Fruit fly (Drosophila melanogaster) whole organism, embryonic: Measurements from ENCODE around the gene GluProRS.
A peak's percentile ranks its signal among the peaks of the same experiment; 100 is the strongest.

ENCODE experiments used
- Adf1 ChIP-seq: fragments of 200-800 bp; sonication (Bioruptor generic); IDR thresholded peaks from 2 replicates; pipeline ENCODE4 v1.3.6; 2022; ENCODE audit warnings: missing biosample characterization, missing genetic modification characterization
- CG10267 ChIP-seq: fragments of 200-800 bp; sonication (Bioruptor generic); optimal IDR thresholded peaks from 2 replicates; lab custom pipeline; 2018; ENCODE audit warnings: missing biosample characterization, mild to moderate bottlenecking, missing genetic modification characterization, moderate library complexity
- CG11085 ChIP-seq: fragments of 200-800 bp; sonication (Bioruptor generic); IDR thresholded peaks from 2 replicates; pipeline ENCODE4 v1.3.6; 2022; ENCODE audit warnings: missing biosample characterization, missing genetic modification characterization
- CG12942 ChIP-seq: fragments of 200-800 bp; sonication (Bioruptor generic); optimal IDR thresholded peaks from 3 replicates; lab custom pipeline; 2016; ENCODE audit warnings: missing biosample characterization, missing genetic modification characterization
- CG16779 ChIP-seq: fragments of 200-800 bp; sonication (Bioruptor generic); IDR thresholded peaks from 2 replicates; pipeline ENCODE4 v1.3.6; 2022; ENCODE audit warnings: missing biosample characterization, missing genetic modification characterization
- CG16815 ChIP-seq: fragments of 200-800 bp; sonication (Bioruptor generic); optimal IDR thresholded peaks from 3 replicates; lab custom pipeline; 2017; ENCODE audit warnings: missing biosample characterization, mild to moderate bottlenecking, missing genetic modification characterization
- CG17385 ChIP-seq: fragments of 200-800 bp; sonication (Bioruptor generic); optimal IDR thresholded peaks from 3 replicates; lab custom pipeline; 2018; ENCODE audit warnings: missing biosample characterization, mild to moderate bottlenecking, missing genetic modification characterization
- CG2199 ChIP-seq: fragments of 200-800 bp; sonication (Bioruptor generic); IDR thresholded peaks from 3 replicates; pipeline ENCODE4 v1.3.6; 2022; ENCODE audit warnings: missing biosample characterization, missing genetic modification characterization
- CG5953 ChIP-seq: fragments of 200-800 bp; sonication (Bioruptor generic); IDR thresholded peaks from 2 replicates; pipeline ENCODE4 v1.3.6; 2022; ENCODE audit warnings: missing biosample characterization, missing genetic modification characterization
- CG6254 ChIP-seq: fragments of 200-800 bp; sonication (Bioruptor generic); optimal IDR thresholded peaks from 3 replicates; lab custom pipeline; 2017; ENCODE audit warnings: mild to moderate bottlenecking, missing biosample characterization, missing genetic modification reagents, missing genetic modification characterization
- CG7839 ChIP-seq: fragments of 200-800 bp; sonication (Bioruptor generic); optimal IDR thresholded peaks from 3 replicates; lab custom pipeline; 2018; ENCODE audit warnings: missing biosample characterization, mild to moderate bottlenecking, missing genetic modification characterization, moderate library complexity
- CG9876 ChIP-seq: fragments of 200-800 bp; sonication (Bioruptor generic); optimal IDR thresholded peaks from 2 replicates; lab custom pipeline; 2016; ENCODE audit warnings: missing biosample characterization, missing genetic modification characterization
- D19A ChIP-seq: fragments of 200-800 bp; optimal IDR thresholded peaks from 3 replicates; lab custom pipeline; 2019; ENCODE audit warnings: missing biosample characterization, mild to moderate bottlenecking, missing genetic modification characterization, moderate library complexity
- HHEX ChIP-seq: fragments of 200-800 bp; sonication (Bioruptor generic); optimal IDR thresholded peaks from 3 replicates; lab custom pipeline; 2017; ENCODE audit warnings: missing biosample characterization, mild to moderate bottlenecking, missing genetic modification characterization, missing genetic modification reagents
- NC2α ChIP-seq: fragments of 200-800 bp; sonication (Bioruptor generic); optimal IDR thresholded peaks from 2 replicates; lab custom pipeline; 2016; ENCODE audit warnings: missing biosample characterization, missing genetic modification characterization
- Nf-YB ChIP-seq: fragments of 200-800 bp; sonication (Bioruptor generic); optimal IDR thresholded peaks from 3 replicates; lab custom pipeline; 2019; ENCODE audit warnings: missing biosample characterization, mild to moderate bottlenecking, missing genetic modification characterization, moderate library complexity
- Side ChIP-seq: fragments of 200-800 bp; sonication (Bioruptor generic); optimal IDR thresholded peaks from 2 replicates; lab custom pipeline; 2016; ENCODE audit warnings: missing biosample characterization, missing genetic modification characterization
- Taf1 ChIP-seq: fragments of 200-800 bp; sonication (Bioruptor generic); IDR thresholded peaks from 2 replicates; pipeline ENCODE4 v1.3.6; 2022; ENCODE audit warnings: missing biosample characterization, missing genetic modification characterization
- Trl ChIP-seq, 3 experiments: fragments of >200 bp in 2 of 3; fragments of 200-800 bp in 1 of 3; sonication (Bioruptor generic) in 1 of 3; optimal IDR thresholded peaks; 2 replicates in 1 of 3; 3 replicates in 2 of 3; lab custom pipeline; 2016 to 2017; ENCODE audit warnings: missing biosample characterization in 1 of 3, missing genetic modification characterization in 1 of 3
- YL-1 ChIP-seq: fragments of 200-800 bp; sonication (Bioruptor generic); optimal IDR thresholded peaks from 3 replicates; lab custom pipeline; 2017; ENCODE audit warnings: missing biosample characterization, mild to moderate bottlenecking, missing genetic modification characterization
- bbx ChIP-seq: fragments of 200-800 bp; sonication (Bioruptor generic); IDR thresholded peaks from 2 replicates; pipeline ENCODE4 v1.3.6; 2022; ENCODE audit warnings: missing biosample characterization, missing genetic modification characterization; ENCODE audit not compliant: partially characterized antibody
- dimm ChIP-seq: fragments of 200-800 bp; sonication (Bioruptor generic); IDR thresholded peaks from 2 replicates; pipeline ENCODE4 v1.3.6; 2022; ENCODE audit warnings: missing biosample characterization, missing genetic modification characterization
- dpn ChIP-seq, 2 experiments: fragments of 200-800 bp; sonication (Bioruptor generic); optimal IDR thresholded peaks; 3 replicates each; lab custom pipeline; 2016; ENCODE audit warnings: missing biosample characterization in 2 of 2, missing genetic modification characterization in 2 of 2
- eve ChIP-seq, 2 experiments: fragments of >200 bp; optimal IDR thresholded peaks; 2 replicates each; lab custom pipeline; 2017; ENCODE audit warnings: missing biosample characterization in 2 of 2, missing genetic modification characterization in 2 of 2
- gfzf ChIP-seq: fragments of 200-800 bp; sonication (Bioruptor generic); optimal IDR thresholded peaks from 2 replicates; lab custom pipeline; 2016; ENCODE audit warnings: missing biosample characterization, mild to moderate bottlenecking, missing genetic modification characterization, moderate library complexity
- gsb ChIP-seq: fragments of 200-800 bp; sonication (Bioruptor generic); IDR thresholded peaks from 2 replicates; pipeline ENCODE4 v1.3.6; 2022; ENCODE audit warnings: missing biosample characterization, missing genetic modification characterization
- gt ChIP-seq: fragments of 200-800 bp; sonication (Bioruptor generic); IDR thresholded peaks from 2 replicates; pipeline ENCODE4 v1.3.6; 2022; ENCODE audit warnings: missing biosample characterization, missing genetic modification characterization
- kay ChIP-seq: fragments of 200-800 bp; sonication (Bioruptor generic); optimal IDR thresholded peaks from 2 replicates; lab custom pipeline; 2016; ENCODE audit warnings: missing biosample characterization, missing genetic modification characterization
- otp ChIP-seq: fragments of 200-800 bp; sonication (Bioruptor generic); IDR thresholded peaks from 3 replicates; pipeline ENCODE4, ENCODE4 v1.3.6; 2022; ENCODE audit warnings: missing biosample characterization, missing genetic modification characterization
- pan ChIP-seq, 4 experiments: fragments of >200 bp in 3 of 4; fragments of 200-800 bp in 1 of 4; sonication (Bioruptor generic) in 1 of 4; optimal IDR thresholded peaks in 3 of 4; IDR thresholded peaks in 1 of 4; 2 replicates each; pipeline versions ENCODE4 v1.3.6 to Lab custom; 2017 to 2022; ENCODE audit warnings: missing biosample characterization in 2 of 4, missing genetic modification characterization in 2 of 4, mixed read lengths in 1 of 4
- rib ChIP-seq: fragments of 200-800 bp; sonication (Bioruptor generic); IDR thresholded peaks from 2 replicates; pipeline ENCODE4 v1.3.6; 2022; ENCODE audit warnings: missing biosample characterization, missing genetic modification characterization
- row ChIP-seq: fragments of 200-800 bp; sonication (Bioruptor generic); IDR thresholded peaks from 3 replicates; pipeline ENCODE4 v1.3.6; 2022; ENCODE audit warnings: missing biosample characterization, missing genetic modification characterization
- sens ChIP-seq: fragments of 200-800 bp; sonication (Bioruptor generic); peaks from one replicate; lab custom pipeline; 2016; ENCODE audit warnings: missing biosample characterization, missing genetic modification characterization
- slbo ChIP-seq: fragments of 200-800 bp; sonication (Bioruptor generic); IDR thresholded peaks from 2 replicates; pipeline ENCODE4 v1.3.6; 2022; ENCODE audit warnings: missing biosample characterization, missing genetic modification characterization
- sna ChIP-seq: fragments of 200-800 bp; sonication (Bioruptor generic); IDR thresholded peaks from 2 replicates; pipeline ENCODE4 v1.3.6; 2022; ENCODE audit warnings: missing biosample characterization, missing genetic modification characterization; ENCODE audit not compliant: partially characterized antibody
- stwl ChIP-seq: fragments of 200-800 bp; sonication (Bioruptor generic); optimal IDR thresholded peaks from 3 replicates; lab custom pipeline; 2018; ENCODE audit warnings: missing biosample characterization, mild to moderate bottlenecking, missing genetic modification characterization, moderate library complexity
- sug ChIP-seq: fragments of 200-800 bp; optimal IDR thresholded peaks from 2 replicates; lab custom pipeline; 2019; ENCODE audit warnings: missing biosample characterization, mild to moderate bottlenecking, missing genetic modification characterization, moderate library complexity
- toy ChIP-seq: fragments of 200-800 bp; sonication (Bioruptor generic); IDR thresholded peaks from 2 replicates; pipeline ENCODE4 v1.3.6; 2022; ENCODE audit warnings: missing biosample characterization, missing genetic modification characterization
- trh ChIP-seq: fragments of 200-800 bp; sonication (Bioruptor generic); optimal IDR thresholded peaks from 2 replicates; lab custom pipeline; 2016; ENCODE audit warnings: missing biosample characterization, missing genetic modification characterization
- vfl ChIP-seq: fragments of 200-800 bp; sonication (Bioruptor generic); optimal IDR thresholded peaks from 2 replicates; lab custom pipeline; 2016; ENCODE audit warnings: missing biosample characterization, missing genetic modification characterization
- zf30C ChIP-seq: fragments of 200-800 bp; sonication (Bioruptor generic); optimal IDR thresholded peaks from 3 replicates; lab custom pipeline; 2018; ENCODE audit warnings: missing biosample characterization, mild to moderate bottlenecking, missing genetic modification characterization

The GluProRS gene

dm6 chr3R:23955380-23955779 lies 2.8 kb downstream of the GluProRS start (continued):
- TF ChIP-seq Trl (optimal IDR thresholded peaks at IDR 0.05; lab: Kevin White, UChicago) (peak; percentile 61 to 64), Trl (GFP tag; optimal IDR thresholded peaks at IDR 0.05; lab: Kevin White, UChicago) (no peak), HHEX (GFP tag; lab: Kevin White, UChicago) (no peak), gfzf (GFP tag; lab: Kevin White, UChicago) (no peak), dimm (GFP tag; lab: Robert Waterston, UW) (no peak), CG5953 (GFP tag; lab: Robert Waterston, UW) (no peak), CG16779 (GFP tag; lab: Robert Waterston, UW) (no peak), trh (GFP tag; lab: Kevin White, UChicago) (no peak), sna (GFP tag; lab: Robert Waterston, UW) (no peak), stwl (tag; lab: Kevin White, UChicago) (no peak), Taf1 (GFP tag; lab: Robert Waterston, UW) (no peak), dpn (GFP tag; optimal IDR thresholded peaks at IDR 0.05; lab: Kevin White, UChicago) (no peak), Side (no peak), toy (GFP tag; lab: Robert Waterston, UW) (no peak), pan (optimal IDR thresholded peaks at IDR 0.05; lab: Kevin White, UChicago) (no peak), pan (GFP tag; optimal IDR thresholded peaks at IDR 0.05 in 1 of 2, IDR thresholded peaks at IDR 0.05 in 1 of 2) (no peak), CG17385 (peak; percentile 70), CG9876 (no peak), Nf-YB (GFP tag; lab: Kevin White, UChicago) (no peak), vfl (GFP tag; lab: Kevin White, UChicago) (no peak), kay (no peak), row (peak; percentile 30; the same call in 1 of the 3 replicates), zf30C (GFP tag; lab: Kevin White, UChicago) (no peak), CG7839 (no peak), otp (GFP tag; lab: Robert Waterston, UW) (no peak), rib (GFP tag; lab: Robert Waterston, UW) (no peak), Adf1 (GFP tag; lab: Robert Waterston, UW) (no peak), bbx (GFP tag; lab: Robert Waterston, UW) (0 out of 2 replicates have a peak, but pooled peaks have one; percentile 18), D19A (tag; lab: Kevin White, UChicago) (peak; percentile 81), eve (GFP tag; optimal IDR thresholded peaks at IDR 0.05; lab: Kevin White, UChicago) (no peak), CG12942 (GFP tag; lab: Kevin White, UChicago) (no peak), CG2199 (GFP tag; lab: Robert Waterston, UW) (no peak), NC2α (GFP tag; lab: Kevin White, UChicago) (no peak), gsb (no peak), CG16815 (GFP tag; lab: Kevin White, UChicago) (no peak), gt (GFP tag; lab: Robert Waterston, UW) (no peak), CG11085 (no peak), sens (GFP tag; lab: Kevin White, UChicago) (peak; percentile 64), slbo (GFP tag; lab: Robert Waterston, UW) (no peak), CG6254 (GFP tag; lab: Kevin White, UChicago) (no peak), sug (tag; lab: Kevin White, UChicago) (no peak), YL-1 (GFP tag; lab: Kevin White, UChicago) (no peak), CG10267 (tag; lab: Kevin White, UChicago) (no peak)
